Fruit fly (Drosophila melanogaster) whole organism, embryonic: ENCODE results near the gene CG13984.

Experiments
- B-H2 ChIP-seq: fragments of 200-800 bp; sonication (Bioruptor generic); optimal IDR thresholded peaks from 2 replicates; lab custom pipeline; 2018; ENCODE audit warnings: missing biosample characterization, mild to moderate bottlenecking, missing genetic modification characterization
- CG10147 ChIP-seq: fragments of 200-800 bp; sonication (Bioruptor generic); optimal IDR thresholded peaks from 2 replicates; lab custom pipeline; 2019; ENCODE audit warnings: missing biosample characterization, mild to moderate bottlenecking, missing genetic modification characterization, moderate library complexity
- CG1024 ChIP-seq: fragments of 200-800 bp; sonication (Bioruptor generic); IDR thresholded peaks from 2 replicates; pipeline ENCODE4 v1.3.6; 2022; ENCODE audit warnings: missing biosample characterization, missing genetic modification characterization
- CG10431 ChIP-seq: fragments of 200-800 bp; sonication (Bioruptor generic); optimal IDR thresholded peaks from 3 replicates; lab custom pipeline; 2018; ENCODE audit warnings: missing biosample characterization, mild to moderate bottlenecking, missing genetic modification characterization
- CG11504 ChIP-seq: fragments of 200-800 bp; sonication (Bioruptor generic); optimal IDR thresholded peaks from 3 replicates; lab custom pipeline; 2019; ENCODE audit warnings: missing biosample characterization, mild to moderate bottlenecking, missing genetic modification characterization, moderate library complexity
- CG11560 ChIP-seq: fragments of 200-800 bp; sonication (Bioruptor generic); IDR thresholded peaks from 3 replicates; pipeline ENCODE4 v1.3.6; 2022; ENCODE audit warnings: missing biosample characterization, missing genetic modification characterization
- CG12942 ChIP-seq: fragments of 200-800 bp; sonication (Bioruptor generic); optimal IDR thresholded peaks from 3 replicates; lab custom pipeline; 2016; ENCODE audit warnings: missing biosample characterization, missing genetic modification characterization
- CG13424 ChIP-seq: fragments of 200-800 bp; sonication (Bioruptor generic); optimal IDR thresholded peaks from 2 replicates; lab custom pipeline; 2019; ENCODE audit warnings: missing biosample characterization, mild to moderate bottlenecking, missing genetic modification characterization, moderate library complexity
- CG14710 ChIP-seq: fragments of 200-800 bp; sonication (Bioruptor generic); optimal IDR thresholded peaks from 3 replicates; lab custom pipeline; 2019; ENCODE audit warnings: missing biosample characterization, mild to moderate bottlenecking, missing genetic modification characterization, moderate library complexity
- CG14860 ChIP-seq: fragments of 200-800 bp; sonication (Bioruptor generic); IDR thresholded peaks from 3 replicates; pipeline ENCODE4 v1.3.6; 2022; ENCODE audit warnings: missing biosample characterization, missing genetic modification characterization; ENCODE audit not compliant: partially characterized antibody
- CG15073 ChIP-seq: fragments of 200-800 bp; sonication (Bioruptor generic); optimal IDR thresholded peaks from 2 replicates; lab custom pipeline; 2016; ENCODE audit warnings: missing biosample characterization, missing genetic modification characterization
- CG15269 ChIP-seq: fragments of 200-800 bp; sonication (Bioruptor generic); optimal IDR thresholded peaks from 2 replicates; lab custom pipeline; 2018; ENCODE audit warnings: missing biosample characterization, mild to moderate bottlenecking, missing genetic modification characterization, moderate library complexity
- CG16863 ChIP-seq: fragments of 200-800 bp; sonication (Bioruptor generic); optimal IDR thresholded peaks from 3 replicates; lab custom pipeline; 2016; ENCODE audit warnings: missing biosample characterization, missing genetic modification characterization
- CG18619 ChIP-seq: fragments of 200-800 bp; sonication (Bioruptor generic); optimal IDR thresholded peaks from 3 replicates; lab custom pipeline; 2017; ENCODE audit warnings: missing biosample characterization, mild to moderate bottlenecking, missing genetic modification characterization
- CG32532 ChIP-seq: fragments of 200-800 bp; sonication (Bioruptor generic); IDR thresholded peaks from 2 replicates; pipeline ENCODE4 v1.3.6; 2022; ENCODE audit warnings: missing biosample characterization, missing genetic modification characterization
- CG3995 ChIP-seq: fragments of 200-800 bp; sonication (Bioruptor generic); optimal IDR thresholded peaks from 3 replicates; lab custom pipeline; 2016; ENCODE audit warnings: missing biosample characterization, missing genetic modification characterization
- CG4328 ChIP-seq: fragments of 200-800 bp; sonication (Bioruptor generic); optimal IDR thresholded peaks from 3 replicates; lab custom pipeline; 2017; ENCODE audit warnings: missing biosample characterization, missing genetic modification reagents, missing genetic modification characterization
- CG4424 ChIP-seq: fragments of 200-800 bp; sonication (Bioruptor generic); optimal IDR thresholded peaks from 3 replicates; lab custom pipeline; 2016; ENCODE audit warnings: missing biosample characterization, missing genetic modification characterization
- CG4707 ChIP-seq: fragments of 200-800 bp; sonication (Bioruptor generic); optimal IDR thresholded peaks from 2 replicates; lab custom pipeline; 2018; ENCODE audit warnings: missing biosample characterization, mild to moderate bottlenecking, missing genetic modification characterization, moderate library complexity
- CG4730 ChIP-seq: fragments of 200-800 bp; sonication (Bioruptor generic); IDR thresholded peaks from 2 replicates; pipeline ENCODE4 v1.3.6; 2022; ENCODE audit warnings: missing biosample characterization, missing genetic modification characterization
- CG6254 ChIP-seq: fragments of 200-800 bp; sonication (Bioruptor generic); optimal IDR thresholded peaks from 3 replicates; lab custom pipeline; 2017; ENCODE audit warnings: mild to moderate bottlenecking, missing biosample characterization, missing genetic modification reagents, missing genetic modification characterization
- CG6272 ChIP-seq: fragments of 200-800 bp; sonication (Bioruptor generic); IDR thresholded peaks from 2 replicates; pipeline ENCODE4 v1.3.6; 2022; ENCODE audit warnings: missing biosample characterization, missing genetic modification characterization
- CG6689 ChIP-seq: fragments of 200-800 bp; sonication (Bioruptor generic); IDR thresholded peaks from 2 replicates; pipeline ENCODE4 v1.3.6; 2022; ENCODE audit warnings: missing biosample characterization, missing genetic modification characterization
- CG9797 ChIP-seq: fragments of 200-800 bp; sonication (Bioruptor generic); optimal IDR thresholded peaks from 3 replicates; lab custom pipeline; 2018; ENCODE audit warnings: missing biosample characterization, mild to moderate bottlenecking, missing genetic modification characterization
- Dip2 ChIP-seq: fragments of 200-800 bp; sonication (Bioruptor generic); IDR thresholded peaks from 2 replicates; pipeline ENCODE4 v1.3.6; 2022; ENCODE audit warnings: missing biosample characterization, missing genetic modification characterization
- Fer1 ChIP-seq: fragments of 200-800 bp; sonication (Bioruptor generic); optimal IDR thresholded peaks from 2 replicates; lab custom pipeline; 2017; ENCODE audit warnings: missing biosample characterization, mild to moderate bottlenecking, missing genetic modification characterization
- H15 ChIP-seq: fragments of 200-800 bp; sonication (Bioruptor generic); IDR thresholded peaks from 3 replicates; pipeline ENCODE4 v1.3.6; 2022; ENCODE audit warnings: missing biosample characterization, missing genetic modification characterization
- HLH4C ChIP-seq: fragments of 200-800 bp; sonication (Bioruptor generic); IDR thresholded peaks from 3 replicates; pipeline ENCODE4 v1.3.6; 2022; ENCODE audit warnings: missing biosample characterization, missing genetic modification characterization; ENCODE audit not compliant: partially characterized antibody
- Hr39 ChIP-seq: fragments of >200 bp; optimal IDR thresholded peaks from 2 replicates; lab custom pipeline; 2017
- NC2β ChIP-seq: fragments of 200-800 bp; sonication (Bioruptor generic); optimal IDR thresholded peaks from 2 replicates; lab custom pipeline; 2016; ENCODE audit warnings: missing biosample characterization, missing genetic modification characterization
- Oaz ChIP-seq: fragments of 200-800 bp; sonication (Bioruptor generic); IDR thresholded peaks from 2 replicates; pipeline ENCODE4 v1.3.6; 2022; ENCODE audit warnings: missing biosample characterization, missing genetic modification characterization
- Oli ChIP-seq: fragments of 200-800 bp; sonication (Bioruptor generic); optimal IDR thresholded peaks from 2 replicates; lab custom pipeline; 2018; ENCODE audit warnings: missing biosample characterization, mild to moderate bottlenecking, missing genetic modification characterization, moderate library complexity
- Sry-δ ChIP-seq: fragments of 200-800 bp; sonication (Bioruptor generic); optimal IDR thresholded peaks from 2 replicates; lab custom pipeline; 2016; ENCODE audit warnings: missing biosample characterization, missing genetic modification characterization
- Stat92E ChIP-seq, 3 experiments: fragments of >200 bp in 2 of 3; fragments of 200-800 bp in 1 of 3; sonication (Bioruptor generic) in 1 of 3; optimal IDR thresholded peaks; 2 replicates each; lab custom pipeline; 2017 to 2019; ENCODE audit warnings: missing biosample characterization in 3 of 3, missing genetic modification characterization in 3 of 3, mild to moderate bottlenecking in 1 of 3, moderate library complexity in 1 of 3
- aop ChIP-seq: fragments of 200-800 bp; sonication (Bioruptor generic); IDR thresholded peaks from 2 replicates; pipeline ENCODE4 v1.3.6; 2022; ENCODE audit warnings: missing biosample characterization, missing genetic modification characterization
- ase ChIP-seq: fragments of 200-800 bp; sonication (Bioruptor generic); IDR thresholded peaks from 3 replicates; pipeline ENCODE4 v1.3.6; 2022; ENCODE audit warnings: missing biosample characterization, missing genetic modification characterization
- cas ChIP-seq: fragments of 200-800 bp; sonication (Bioruptor generic); IDR thresholded peaks from 2 replicates; pipeline ENCODE4 v1.3.6; 2022; ENCODE audit warnings: missing biosample characterization, missing genetic modification characterization
- cg ChIP-seq: fragments of 200-800 bp; sonication (Bioruptor generic); optimal IDR thresholded peaks from 3 replicates; lab custom pipeline; 2019; ENCODE audit warnings: missing biosample characterization, mild to moderate bottlenecking, missing genetic modification characterization, moderate library complexity
- da ChIP-seq: fragments of 200-800 bp; sonication (Bioruptor generic); optimal IDR thresholded peaks from 2 replicates; lab custom pipeline; 2016; ENCODE audit warnings: missing biosample characterization, missing genetic modification characterization
- dimm ChIP-seq: fragments of 200-800 bp; sonication (Bioruptor generic); IDR thresholded peaks from 2 replicates; pipeline ENCODE4 v1.3.6; 2022; ENCODE audit warnings: missing biosample characterization, missing genetic modification characterization
- en ChIP-seq: fragments of 200-800 bp; sonication (Bioruptor generic); optimal IDR thresholded peaks from 2 replicates; lab custom pipeline; 2016; ENCODE audit warnings: missing biosample characterization, missing genetic modification characterization
- grau ChIP-seq: fragments of 200-800 bp; optimal IDR thresholded peaks from 3 replicates; lab custom pipeline; 2019; ENCODE audit warnings: missing biosample characterization, mild to moderate bottlenecking, missing genetic modification characterization, moderate library complexity
- hb ChIP-seq: fragments of 200-800 bp; sonication (Bioruptor generic); IDR thresholded peaks from 3 replicates; pipeline ENCODE4 v1.3.6; 2022; ENCODE audit warnings: missing biosample characterization, missing genetic modification characterization; ENCODE audit not compliant: partially characterized antibody
- ind ChIP-seq: fragments of 200-800 bp; sonication (Bioruptor generic); optimal IDR thresholded peaks from 3 replicates; lab custom pipeline; 2016; ENCODE audit warnings: missing biosample characterization, missing genetic modification characterization
- ken ChIP-seq: fragments of 200-800 bp; sonication (Bioruptor generic); IDR thresholded peaks from 3 replicates; pipeline ENCODE4 v1.3.6; 2022; ENCODE audit warnings: missing biosample characterization, missing genetic modification characterization
- lbe ChIP-seq: fragments of 200-800 bp; sonication (Bioruptor generic); optimal IDR thresholded peaks from 2 replicates; lab custom pipeline; 2016; ENCODE audit warnings: missing biosample characterization, mild to moderate bottlenecking, missing genetic modification characterization
- nom ChIP-seq: fragments of 200-800 bp; sonication (Bioruptor generic); optimal IDR thresholded peaks from 2 replicates; lab custom pipeline; 2017; ENCODE audit warnings: missing biosample characterization, missing genetic modification characterization, mild to moderate bottlenecking, moderate library complexity, missing genetic modification reagents
- peb ChIP-seq: fragments of 200-800 bp; sonication (Bioruptor generic); IDR thresholded peaks from 2 replicates; pipeline ENCODE4 v1.3.6; 2022; ENCODE audit warnings: missing biosample characterization, missing genetic modification characterization
- pfk ChIP-seq: fragments of 200-800 bp; sonication (Bioruptor generic); optimal IDR thresholded peaks from 2 replicates; lab custom pipeline; 2018; ENCODE audit warnings: missing biosample characterization, mild to moderate bottlenecking, missing genetic modification characterization, moderate library complexity
- pzg ChIP-seq: fragments of 200-800 bp; sonication (Bioruptor generic); optimal IDR thresholded peaks from 3 replicates; lab custom pipeline; 2018; ENCODE audit warnings: missing biosample characterization, mild to moderate bottlenecking, missing genetic modification characterization, moderate library complexity
- so ChIP-seq: fragments of 200-800 bp; sonication (Bioruptor generic); IDR thresholded peaks from 3 replicates; pipeline ENCODE4 v1.3.6; 2022; ENCODE audit warnings: missing biosample characterization, missing genetic modification characterization
- sr ChIP-seq: fragments of 200-800 bp; sonication (Bioruptor generic); IDR thresholded peaks from 3 replicates; pipeline ENCODE4 v1.3.6; 2022; ENCODE audit warnings: missing biosample characterization, missing genetic modification characterization
- yki ChIP-seq: fragments of >200 bp; optimal IDR thresholded peaks from 3 replicates; lab custom pipeline; 2018

The CG13984 gene

DNA sequence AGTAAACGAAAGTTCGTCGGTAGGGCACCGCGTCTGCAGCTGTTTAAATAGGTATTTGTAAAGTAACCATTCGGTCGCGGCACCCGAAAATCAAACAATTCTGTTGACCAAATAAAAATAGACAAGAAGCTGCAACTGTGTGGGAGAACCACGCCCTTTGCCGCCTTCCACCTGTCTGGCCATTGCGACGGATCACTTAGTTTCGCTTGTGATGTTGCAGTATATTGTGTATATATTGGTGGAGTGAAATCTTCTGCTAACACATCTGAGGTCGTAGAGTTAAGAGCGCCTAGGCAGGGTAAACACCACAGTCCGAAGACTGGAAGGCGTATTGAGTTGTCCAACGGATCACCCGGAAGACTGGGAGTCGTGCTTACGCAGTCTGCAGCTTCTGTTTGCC is 25.2 kb upstream of the CG13984 start (continued):
- TF ChIP-seq nom (GFP tag; lab: Kevin White, UChicago) (no peak), dimm (GFP tag; lab: Robert Waterston, UW) (no peak), CG11560 (tag; lab: Robert Waterston, UW) (no peak), NC2β (no peak), CG18619 (GFP tag; lab: Kevin White, UChicago) (no peak), ase (0 out of 3 replicates have a peak, but pooled peaks have one; percentile 42), Hr39 (lab: Kevin White, UChicago) (no peak), CG15269 (tag; lab: Kevin White, UChicago) (no peak), pzg (GFP tag; lab: Kevin White, UChicago) (no peak), en (GFP tag; lab: Kevin White, UChicago) (no peak), CG11504 (tag; lab: Kevin White, UChicago) (peak; percentile 32), Dip2 (GFP tag; lab: Robert Waterston, UW) (no peak), CG12942 (no peak), hb (no peak), H15 (GFP tag; lab: Robert Waterston, UW) (no peak), CG10147 (GFP tag; lab: Kevin White, UChicago) (no peak), HLH4C (no peak), CG4424 (peak; percentile 3), so (GFP tag; lab: Robert Waterston, UW) (no peak), Sry-δ (no peak), CG10431 (GFP tag; lab: Kevin White, UChicago) (peak; percentile 65), CG32532 (GFP tag; lab: Robert Waterston, UW) (no peak), CG9797 (peak; percentile 15), B-H2 (GFP tag; lab: Kevin White, UChicago) (no peak), cg (GFP tag; lab: Kevin White, UChicago) (no peak), ken (no peak), CG4328 (peak; percentile 46), lbe (GFP tag; lab: Kevin White, UChicago) (no peak), peb (GFP tag; lab: Robert Waterston, UW) (no peak), CG4730 (no peak), CG3995 (GFP tag; lab: Kevin White, UChicago) (no peak), Oli (tag; lab: Kevin White, UChicago) (no peak), CG15073 (GFP tag; lab: Kevin White, UChicago) (no peak), CG6689 (no peak), yki (no peak), CG16863 (GFP tag; lab: Kevin White, UChicago) (no peak), Stat92E (GFP tag; optimal IDR thresholded peaks at IDR 0.05; lab: Kevin White, UChicago) (no peak), da (no peak), CG6272 (no peak), CG14710 (tag; lab: Kevin White, UChicago) (peak; percentile 63), CG14860 (GFP tag; lab: Robert Waterston, UW) (no peak), grau (tag; lab: Kevin White, UChicago) (peak; percentile 5), Oaz (GFP tag; lab: Robert Waterston, UW) (no peak), Fer1 (GFP tag; lab: Kevin White, UChicago) (peak; percentile 21), pfk (GFP tag; lab: Kevin White, UChicago) (no peak), sr (no peak), CG4707 (peak; percentile 13), CG1024 (GFP tag; lab: Robert Waterston, UW) (no peak), ind (GFP tag; lab: Kevin White, UChicago) (no peak), aop (GFP tag; lab: Robert Waterston, UW) (no peak), CG6254 (peak; percentile 49), cas (GFP tag; lab: Robert Waterston, UW) (no peak), CG13424 (peak; percentile 42)
